4 worm cellular contexts compared by ENCODE assay signal in the genomic region with DNA sequence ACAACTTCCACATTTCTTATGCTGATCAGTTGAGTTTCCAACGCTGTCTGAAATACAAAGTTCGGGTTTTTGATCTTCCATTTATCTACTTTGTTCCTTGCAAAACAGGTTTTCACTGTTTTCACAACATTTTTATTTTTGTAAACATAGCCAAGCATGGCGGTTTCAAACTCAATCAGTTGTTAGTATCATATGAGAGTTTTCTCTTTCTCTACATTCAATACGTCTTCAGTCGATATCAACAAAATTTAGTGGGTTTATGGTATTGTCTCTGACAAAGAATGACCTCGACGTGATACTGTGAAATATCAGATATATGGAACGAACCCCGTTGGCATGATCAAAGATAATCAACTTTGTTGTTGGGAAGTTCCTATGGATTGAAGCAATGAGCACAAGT.
TF ChIP-seq lines count a peak whose summit lies in the region.

No protein-coding gene starts in this region.

TF ChIP-seq in whole organism, L1 larva, 84 proteins besides CTCF, POLR2A, EP300 and RAD21:
- TF ChIP-seq grh-1 (GFP tag; IDR thresholded peaks at IDR 0.05; lab: Robert Waterston, UW), result peak; percentile 39; the same call in 1 of the 2 replicates
- TF ChIP-seq ceh-90 (tag; optimal IDR thresholded peaks at IDR 0.05; lab: Kevin White, UChicago), result no peak
- peak; percentile 53 for TF ChIP-seq blmp-1 (tag; optimal IDR thresholded peaks at IDR 0.05; lab: Kevin White, UChicago)
- no peak for TF ChIP-seq tlp-1 (tag; optimal IDR thresholded peaks at IDR 0.05; lab: Kevin White, UChicago)
- peak; percentile 87 for TF ChIP-seq nhr-85 (tag; lab: Kevin White, UChicago)
- TF ChIP-seq lin-35 (GFP tag; optimal IDR thresholded peaks at IDR 0.05; lab: Kevin White, UChicago), result peak in 1 of 2 experiments; percentile 10
- peak; percentile 37 for TF ChIP-seq nhr-20 (tag; optimal IDR thresholded peaks at IDR 0.05; lab: Kevin White, UChicago)
- TF ChIP-seq lin-14 (GFP tag; optimal IDR thresholded peaks at IDR 0.05; lab: Kevin White, UChicago), result peak; percentile 36
- TF ChIP-seq snu-23 (GFP tag; optimal IDR thresholded peaks at IDR 0.05; lab: Kevin White, UChicago), result peak; percentile 9
- peak; percentile 27 for TF ChIP-seq nhr-71 (tag; optimal IDR thresholded peaks at IDR 0.05; lab: Kevin White, UChicago)
- no peak for TF ChIP-seq swsn-7 (tag; optimal IDR thresholded peaks at IDR 0.05; lab: Kevin White, UChicago)
- TF ChIP-seq nhr-90 (tag; optimal IDR thresholded peaks at IDR 0.05; lab: Kevin White, UChicago; ENCODE audit: poor library complexity), result peak; percentile 17
- TF ChIP-seq elt-3 (tag; optimal IDR thresholded peaks at IDR 0.05; lab: Kevin White, UChicago), result peak in 1 of 6 experiments; percentile 46

TF ChIP-seq in whole organism, L2 larva, 48 proteins besides CTCF, POLR2A, EP300 and RAD21:
- TF ChIP-seq nhr-25 (tag; optimal IDR thresholded peaks at IDR 0.05; lab: Kevin White, UChicago), result peak; percentile 47
- peak; percentile 46 for TF ChIP-seq blmp-1 (tag; optimal IDR thresholded peaks at IDR 0.05; lab: Kevin White, UChicago; ENCODE audit: insufficient read depth)
- no peak for TF ChIP-seq mbf-1 (tag; optimal IDR thresholded peaks at IDR 0.05; lab: Kevin White, UChicago)
- TF ChIP-seq sma-9 (GFP tag; optimal IDR thresholded peaks at IDR 0.05; lab: Kevin White, UChicago), result peak; percentile 13
- TF ChIP-seq sma-9 (tag; optimal IDR thresholded peaks at IDR 0.05; lab: Kevin White, UChicago), result no peak
- no peak for TF ChIP-seq alr-1 (tag; optimal IDR thresholded peaks at IDR 0.05; lab: Kevin White, UChicago)

TF ChIP-seq in whole organism, L3 larva, 47 proteins besides CTCF, POLR2A, EP300 and RAD21:
- TF ChIP-seq sea-2 (GFP tag; optimal IDR thresholded peaks at IDR 0.05; lab: Kevin White, UChicago), result no peak
- no peak for TF ChIP-seq aly-2 (tag; optimal IDR thresholded peaks at IDR 0.05; lab: Kevin White, UChicago)
- TF ChIP-seq nhr-25 (tag; optimal IDR thresholded peaks at IDR 0.05; lab: Kevin White, UChicago), result peak; percentile 15

TF ChIP-seq in whole organism, L4 larva, 104 proteins besides CTCF, POLR2A, EP300 and RAD21:
- TF ChIP-seq snpc-1.2 (GFP tag; IDR thresholded peaks at IDR 0.05; lab: Robert Waterston, UW), result no peak
- TF ChIP-seq aha-1 (tag; lab: Kevin White, UChicago), result peak; percentile 92
- peak; percentile 15 for TF ChIP-seq hlh-30 (tag; optimal IDR thresholded peaks at IDR 0.05; lab: Kevin White, UChicago; ENCODE audit: insufficient read depth)
- no peak for TF ChIP-seq duxl-1 (tag; optimal IDR thresholded peaks at IDR 0.05; lab: Kevin White, UChicago; ENCODE audit: poor library complexity)
- peak in 1 of 2 experiments; percentile 38 for TF ChIP-seq unc-62 (GFP tag; optimal IDR thresholded peaks at IDR 0.05 in 1 of 2; lab: Kevin White, UChicago)
- TF ChIP-seq unc-62 (tag; optimal IDR thresholded peaks at IDR 0.05; lab: Kevin White, UChicago), result no peak
TF ChIP-seq in whole organism, L4 larva: peak in this region for 3.
